Fruit fly (Drosophila melanogaster) whole organism, embryonic: ENCODE data around the gene DhpD.

Experiments
- CG10654 ChIP-seq: fragments of 200-800 bp; sonication (Bioruptor generic); optimal IDR thresholded peaks from 2 replicates; lab custom pipeline; 2016; ENCODE audit warnings: missing biosample characterization, missing genetic modification characterization
- CG11560 ChIP-seq: fragments of 200-800 bp; sonication (Bioruptor generic); IDR thresholded peaks from 3 replicates; pipeline ENCODE4 v1.3.6; 2022; ENCODE audit warnings: missing biosample characterization, missing genetic modification characterization
- CG12104 ChIP-seq: fragments of 200-800 bp; sonication (Bioruptor generic); optimal IDR thresholded peaks from 3 replicates; lab custom pipeline; 2016; ENCODE audit warnings: missing biosample characterization, missing genetic modification characterization
- CG12769 ChIP-seq: fragments of 200-800 bp; sonication (Bioruptor generic); optimal IDR thresholded peaks from 2 replicates; lab custom pipeline; 2019; ENCODE audit warnings: missing biosample characterization, mild to moderate bottlenecking, missing genetic modification characterization, moderate library complexity
- CG1603 ChIP-seq: fragments of 200-800 bp; sonication (Bioruptor generic); optimal IDR thresholded peaks from 2 replicates; lab custom pipeline; 2019; ENCODE audit warnings: missing biosample characterization, mild to moderate bottlenecking, missing genetic modification characterization, moderate library complexity
- CG2116 ChIP-seq: fragments of 200-800 bp; sonication (Bioruptor generic); optimal IDR thresholded peaks from 3 replicates; lab custom pipeline; 2018; ENCODE audit warnings: missing biosample characterization, mild to moderate bottlenecking, missing genetic modification characterization
- CG2129 ChIP-seq: fragments of 200-800 bp; sonication (Bioruptor generic); IDR thresholded peaks from 2 replicates; pipeline ENCODE4 v1.3.6; 2022; ENCODE audit warnings: missing biosample characterization, missing genetic modification characterization; ENCODE audit not compliant: partially characterized antibody
- CG34224 ChIP-seq: fragments of 200-800 bp; sonication (Bioruptor generic); IDR thresholded peaks from 3 replicates; pipeline ENCODE4 v1.3.6; 2022; ENCODE audit warnings: missing biosample characterization, missing genetic modification characterization; ENCODE audit not compliant: partially characterized antibody
- CG6272 ChIP-seq: fragments of 200-800 bp; sonication (Bioruptor generic); IDR thresholded peaks from 2 replicates; pipeline ENCODE4 v1.3.6; 2022; ENCODE audit warnings: missing biosample characterization, missing genetic modification characterization
- CG7271 ChIP-seq: fragments of 200-800 bp; sonication (Bioruptor generic); optimal IDR thresholded peaks from 2 replicates; lab custom pipeline; 2018; ENCODE audit warnings: missing biosample characterization, mild to moderate bottlenecking, missing genetic modification characterization, moderate library complexity
- CG8281 ChIP-seq: fragments of 200-800 bp; sonication (Bioruptor generic); optimal IDR thresholded peaks from 2 replicates; lab custom pipeline; 2018; ENCODE audit warnings: missing biosample characterization, mild to moderate bottlenecking, missing genetic modification characterization, moderate library complexity
- CG8290 ChIP-seq, 3 experiments: fragments of 200-800 bp; sonication (Bioruptor generic); optimal IDR thresholded peaks; 2 replicates each; lab custom pipeline; 2016 to 2019; ENCODE audit warnings: missing biosample characterization in 3 of 3, missing genetic modification characterization in 3 of 3, mild to moderate bottlenecking in 2 of 3, moderate library complexity in 1 of 3
- CTCF ChIP-seq: fragments of 200-800 bp; sonication (Bioruptor generic); optimal IDR thresholded peaks from 2 replicates; lab custom pipeline; 2017; ENCODE audit warnings: missing biosample characterization, mild to moderate bottlenecking, missing genetic modification characterization, moderate library complexity
- CkIIα-i1 ChIP-seq: fragments of 200-800 bp; sonication (Bioruptor generic); IDR thresholded peaks from 2 replicates; pipeline ENCODE4 v1.3.6; 2022; ENCODE audit warnings: missing biosample characterization, missing genetic modification characterization
- Gug ChIP-seq: fragments of 200-800 bp; sonication (Bioruptor generic); IDR thresholded peaks from 4 replicates; pipeline ENCODE4 v1.3.6; 2022; ENCODE audit warnings: missing biosample characterization, missing genetic modification characterization
- Lhr ChIP-seq: fragments of 200-800 bp; sonication (Bioruptor generic); optimal IDR thresholded peaks from 3 replicates; lab custom pipeline; 2017; ENCODE audit warnings: mild to moderate bottlenecking, missing biosample characterization, missing genetic modification reagents, missing genetic modification characterization
- Med ChIP-seq: fragments of 200-800 bp; sonication (Bioruptor generic); peaks from one replicate; lab custom pipeline; 2016; ENCODE audit warnings: missing biosample characterization, missing genetic modification characterization, mild to moderate bottlenecking, inconsistent platforms, moderate library complexity
- Neu2 ChIP-seq: fragments of 200-800 bp; sonication (Bioruptor generic); optimal IDR thresholded peaks from 3 replicates; lab custom pipeline; 2016; ENCODE audit warnings: missing biosample characterization, missing genetic modification characterization, borderline replicate concordance
- Nf-YC ChIP-seq: fragments of 200-800 bp; optimal IDR thresholded peaks from 3 replicates; lab custom pipeline; 2019; ENCODE audit warnings: missing biosample characterization, mild to moderate bottlenecking, missing genetic modification characterization, moderate library complexity
- NfI ChIP-seq: fragments of 200-800 bp; sonication (Bioruptor generic); optimal IDR thresholded peaks from 3 replicates; lab custom pipeline; 2018; ENCODE audit warnings: missing biosample characterization, mild to moderate bottlenecking, missing genetic modification characterization, moderate library complexity
- Opbp ChIP-seq: fragments of 200-800 bp; sonication (Bioruptor generic); IDR thresholded peaks from 3 replicates; pipeline ENCODE4 v1.3.6; 2022; ENCODE audit warnings: missing biosample characterization, missing genetic modification characterization; ENCODE audit not compliant: partially characterized antibody
- Sox102F ChIP-seq: fragments of 200-800 bp; sonication (Bioruptor generic); optimal IDR thresholded peaks from 2 replicates; lab custom pipeline; 2018; ENCODE audit warnings: missing biosample characterization, mild to moderate bottlenecking, missing genetic modification characterization, moderate library complexity
- Sry-δ ChIP-seq: fragments of 200-800 bp; sonication (Bioruptor generic); optimal IDR thresholded peaks from 2 replicates; lab custom pipeline; 2016; ENCODE audit warnings: missing biosample characterization, missing genetic modification characterization
- Ssrp ChIP-seq: fragments of 200-800 bp; sonication (Bioruptor generic); optimal IDR thresholded peaks from 2 replicates; lab custom pipeline; 2018; ENCODE audit warnings: missing biosample characterization, mild to moderate bottlenecking, missing genetic modification characterization, moderate library complexity
- amos ChIP-seq: fragments of 200-800 bp; sonication (Bioruptor generic); IDR thresholded peaks from 2 replicates; pipeline ENCODE4 v1.3.6; 2022; ENCODE audit warnings: missing biosample characterization, missing genetic modification characterization; ENCODE audit not compliant: partially characterized antibody
- bcd ChIP-seq: fragments of 200-800 bp; sonication (Bioruptor generic); optimal IDR thresholded peaks from 2 replicates; lab custom pipeline; 2017; ENCODE audit warnings: missing biosample characterization, mild to moderate bottlenecking, missing genetic modification characterization
- bowl ChIP-seq: fragments of 200-800 bp; sonication (Bioruptor generic); IDR thresholded peaks from 2 replicates; pipeline ENCODE4 v1.3.6; 2022; ENCODE audit warnings: missing biosample characterization, missing genetic modification characterization
- cg ChIP-seq: fragments of 200-800 bp; sonication (Bioruptor generic); optimal IDR thresholded peaks from 3 replicates; lab custom pipeline; 2019; ENCODE audit warnings: missing biosample characterization, mild to moderate bottlenecking, missing genetic modification characterization, moderate library complexity
- chn ChIP-seq: fragments of 200-800 bp; sonication (Bioruptor generic); optimal IDR thresholded peaks from 2 replicates; lab custom pipeline; 2016; ENCODE audit warnings: missing biosample characterization, missing genetic modification characterization
- danr ChIP-seq: fragments of 200-800 bp; sonication (Bioruptor generic); IDR thresholded peaks from 2 replicates; pipeline ENCODE4 v1.3.6; 2022; ENCODE audit warnings: missing biosample characterization, missing genetic modification characterization
- emc ChIP-seq: fragments of 200-800 bp; sonication (Bioruptor generic); optimal IDR thresholded peaks from 2 replicates; lab custom pipeline; 2016; ENCODE audit warnings: missing biosample characterization, missing genetic modification characterization
- fru ChIP-seq: fragments of >200 bp; optimal IDR thresholded peaks from 2 replicates; lab custom pipeline; 2017
- gsb ChIP-seq: fragments of 200-800 bp; sonication (Bioruptor generic); IDR thresholded peaks from 2 replicates; pipeline ENCODE4 v1.3.6; 2022; ENCODE audit warnings: missing biosample characterization, missing genetic modification characterization
- gsb-n ChIP-seq: fragments of 200-800 bp; sonication (Bioruptor generic); optimal IDR thresholded peaks from 3 replicates; lab custom pipeline; 2018; ENCODE audit warnings: missing biosample characterization, mild to moderate bottlenecking, missing genetic modification characterization
- ham ChIP-seq: fragments of 200-800 bp; sonication (Bioruptor generic); IDR thresholded peaks from 2 replicates; pipeline ENCODE4 v1.3.6; 2022; ENCODE audit warnings: missing biosample characterization, missing genetic modification characterization
- hbn ChIP-seq: fragments of 200-800 bp; sonication (Bioruptor generic); IDR thresholded peaks from 2 replicates; pipeline ENCODE4 v1.3.6; 2022; ENCODE audit warnings: missing biosample characterization, missing genetic modification characterization; ENCODE audit not compliant: partially characterized antibody
- ind ChIP-seq: fragments of 200-800 bp; sonication (Bioruptor generic); optimal IDR thresholded peaks from 3 replicates; lab custom pipeline; 2016; ENCODE audit warnings: missing biosample characterization, missing genetic modification characterization
- inv ChIP-seq: fragments of 200-800 bp; sonication (Bioruptor generic); IDR thresholded peaks from 2 replicates; pipeline ENCODE4 v1.3.6; 2022; ENCODE audit warnings: missing biosample characterization, missing genetic modification characterization; ENCODE audit not compliant: partially characterized antibody
- lmd ChIP-seq: fragments of 200-800 bp; sonication (Bioruptor generic); IDR thresholded peaks from 2 replicates; pipeline ENCODE4 v1.3.6; 2022; ENCODE audit warnings: missing biosample characterization, missing genetic modification characterization
- mirr ChIP-seq: fragments of 200-800 bp; sonication (Bioruptor generic); optimal IDR thresholded peaks from 3 replicates; lab custom pipeline; 2018; ENCODE audit warnings: missing biosample characterization, mild to moderate bottlenecking, missing genetic modification characterization
- nom ChIP-seq: fragments of 200-800 bp; sonication (Bioruptor generic); optimal IDR thresholded peaks from 2 replicates; lab custom pipeline; 2017; ENCODE audit warnings: missing biosample characterization, missing genetic modification characterization, mild to moderate bottlenecking, moderate library complexity, missing genetic modification reagents
- pros ChIP-seq: fragments of 200-800 bp; sonication (Bioruptor generic); optimal IDR thresholded peaks from 3 replicates; lab custom pipeline; 2019; ENCODE audit warnings: missing biosample characterization, mild to moderate bottlenecking, missing genetic modification characterization, moderate library complexity
- rib ChIP-seq: fragments of 200-800 bp; sonication (Bioruptor generic); IDR thresholded peaks from 2 replicates; pipeline ENCODE4 v1.3.6; 2022; ENCODE audit warnings: missing biosample characterization, missing genetic modification characterization
- run ChIP-seq: fragments of 200-800 bp; sonication (Bioruptor generic); optimal IDR thresholded peaks from 3 replicates; lab custom pipeline; 2018; ENCODE audit warnings: missing biosample characterization, mild to moderate bottlenecking, missing genetic modification characterization
- sd ChIP-seq: fragments of 200-800 bp; sonication (Bioruptor generic); optimal IDR thresholded peaks from 3 replicates; lab custom pipeline; 2018; ENCODE audit warnings: missing biosample characterization, mild to moderate bottlenecking, missing genetic modification characterization, moderate library complexity
- sna ChIP-seq: fragments of 200-800 bp; sonication (Bioruptor generic); IDR thresholded peaks from 2 replicates; pipeline ENCODE4 v1.3.6; 2022; ENCODE audit warnings: missing biosample characterization, missing genetic modification characterization; ENCODE audit not compliant: partially characterized antibody
- sug ChIP-seq: fragments of 200-800 bp; optimal IDR thresholded peaks from 2 replicates; lab custom pipeline; 2019; ENCODE audit warnings: missing biosample characterization, mild to moderate bottlenecking, missing genetic modification characterization, moderate library complexity
- toy ChIP-seq: fragments of 200-800 bp; sonication (Bioruptor generic); IDR thresholded peaks from 2 replicates; pipeline ENCODE4 v1.3.6; 2022; ENCODE audit warnings: missing biosample characterization, missing genetic modification characterization
- zen2 ChIP-seq: fragments of 200-800 bp; sonication (Bioruptor generic); IDR thresholded peaks from 3 replicates; pipeline ENCODE4 v1.3.6; 2022; ENCODE audit warnings: missing biosample characterization, missing genetic modification characterization; ENCODE audit not compliant: partially characterized antibody

The DhpD gene

DNA sequence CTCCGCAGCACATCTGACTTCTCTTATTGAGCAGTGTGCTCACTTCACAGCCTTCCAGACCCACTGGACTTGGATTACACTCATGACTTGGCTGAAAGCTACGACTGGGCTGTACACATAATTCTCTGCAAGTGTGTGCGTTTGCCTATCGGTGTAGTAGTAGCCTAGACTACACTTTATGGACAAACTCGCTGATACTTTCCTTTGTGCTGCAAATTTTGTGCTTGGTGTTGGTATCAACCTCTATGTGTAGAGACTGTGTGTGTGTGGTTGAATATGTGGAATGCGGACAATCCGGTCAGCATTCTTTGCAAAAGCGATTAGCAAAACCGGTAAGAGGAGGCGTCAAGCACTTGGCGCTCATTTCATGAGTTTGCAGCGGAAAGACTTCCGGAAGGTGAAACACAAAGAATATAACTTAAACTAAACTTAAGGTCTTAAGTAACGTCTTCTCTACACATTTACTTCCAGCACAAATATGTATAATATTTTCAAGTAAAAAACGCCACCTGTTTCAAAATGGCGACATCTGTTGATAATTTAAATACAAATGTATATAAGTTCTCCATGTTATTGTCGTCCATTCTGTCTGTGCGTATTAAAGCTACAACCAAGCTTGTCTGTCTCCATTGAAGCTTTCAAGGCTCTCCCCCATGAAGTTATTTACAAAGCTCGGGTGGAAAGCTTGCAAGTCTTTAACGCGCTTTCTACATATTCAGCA, 42.1 kb downstream of the DhpD start (continued):
- TF ChIP-seq CG8290 (GFP tag; optimal IDR thresholded peaks at IDR 0.05; lab: Kevin White, UChicago) (no peak), CG8290 (tag; optimal IDR thresholded peaks at IDR 0.05; lab: Kevin White, UChicago) (peak in 1 of 2 experiments; percentile 43), Gug (GFP tag; lab: Robert Waterston, UW) (no peak), Neu2 (GFP tag; lab: Kevin White, UChicago) (no peak), emc (no peak), gsb (no peak), CG8281 (tag; lab: Kevin White, UChicago) (no peak), zen2 (GFP tag; lab: Robert Waterston, UW) (no peak), chn (GFP tag; lab: Kevin White, UChicago) (no peak), bowl (GFP tag; lab: Robert Waterston, UW) (no peak), CG2116 (GFP tag; lab: Kevin White, UChicago) (no peak), amos (GFP tag; lab: Robert Waterston, UW) (peak; percentile 33), mirr (GFP tag; lab: Kevin White, UChicago) (no peak), gsb-n (tag; lab: Kevin White, UChicago) (no peak), fru (lab: Kevin White, UChicago) (no peak), Ssrp (tag; lab: Kevin White, UChicago) (no peak), Nf-YC (tag; lab: Kevin White, UChicago) (no peak), CG1603 (no peak), sug (tag; lab: Kevin White, UChicago) (peak; percentile 83), CkIIα-i1 (GFP tag; lab: Robert Waterston, UW) (no peak), NfI (GFP tag; lab: Kevin White, UChicago) (no peak), run (tag; lab: Kevin White, UChicago) (no peak), CG2129 (no peak), hbn (no peak), ind (GFP tag; lab: Kevin White, UChicago) (no peak), Opbp (0 out of 3 replicates have a peak, but pooled peaks have one; percentile 4), ham (GFP tag; lab: Robert Waterston, UW) (no peak), Sox102F (GFP tag; lab: Kevin White, UChicago) (no peak), CG12769 (tag; lab: Kevin White, UChicago) (peak; percentile 62), sd (tag; lab: Kevin White, UChicago) (peak; percentile 100), danr (GFP tag; lab: Robert Waterston, UW) (no peak), CTCF (GFP tag; lab: Kevin White, UChicago) (peak; percentile 92), Lhr (peak; percentile 51), CG10654 (no peak), toy (no peak), CG6272 (no peak), pros (GFP tag; lab: Kevin White, UChicago) (peak; percentile 79), bcd (GFP tag; lab: Kevin White, UChicago) (no peak), sna (no peak), lmd (GFP tag; lab: Robert Waterston, UW) (no peak), rib (peak; percentile 31; the same call in 1 of the 2 replicates), CG7271 (tag; lab: Kevin White, UChicago) (no peak), inv (GFP tag; lab: Robert Waterston, UW) (no peak), CG11560 (no peak), CG12104 (GFP tag; lab: Kevin White, UChicago) (no peak), Med (GFP tag; lab: Kevin White, UChicago) (peak; percentile 27), CG34224 (no peak), cg (GFP tag; lab: Kevin White, UChicago) (peak; percentile 72), Sry-δ (GFP tag; lab: Kevin White, UChicago) (no peak), nom (GFP tag; lab: Kevin White, UChicago) (peak; percentile 42)
